Fruit fly (Drosophila melanogaster) S2 (cell line): ENCODE results near the gene Hsc70-2.

Experiments used
- CG8478 ChIP-seq: fragments of >200 bp; optimal IDR thresholded peaks from 2 replicates; lab custom pipeline; 2018
- CTCF ChIP-seq, 2 experiments: fragments of >200 bp; optimal IDR thresholded peaks; 2 replicates each; lab custom pipeline; 2018

- no peak for TF ChIP-seq CG8478 (lab: Kevin White, UChicago)
- TF ChIP-seq CTCF (optimal IDR thresholded peaks at IDR 0.05; lab: Kevin White, UChicago) = no peak
Measured at dm6 chr3R:13033670-13034069, 10.9 kb upstream of the Hsc70-2 start.
